Worm (Caenorhabditis elegans) whole organism, late embryonic: ENCODE results near the gene acr-12.
A peak's percentile ranks its signal among the peaks of the same experiment; 100 is the strongest.

Source experiments
- C08G9.2 ChIP-seq: sonication (generic microtip); optimal IDR thresholded peaks from 2 replicates; lab custom pipeline; 2016; ENCODE audit warnings: mild to moderate bottlenecking, missing genetic modification characterization, moderate library complexity, missing compliant biosample characterization
- C38D4.7 ChIP-seq: fragments of 200-800 bp; sonication (Bioruptor generic); optimal IDR thresholded peaks from 2 replicates; lab custom pipeline; 2018; ENCODE audit warnings: mild to moderate bottlenecking, missing genetic modification characterization, moderate library complexity, missing compliant biosample characterization
- K02D7.2 ChIP-seq: sonication (generic microtip); optimal IDR thresholded peaks from 2 replicates; lab custom pipeline; 2017; ENCODE audit warnings: mild to moderate bottlenecking, missing genetic modification characterization, missing compliant biosample characterization
- K09A11.1 ChIP-seq: sonication (generic microtip); optimal IDR thresholded peaks from 2 replicates; lab custom pipeline; 2017; ENCODE audit warnings: antibody characterized with exemption, mild to moderate bottlenecking, missing genetic modification characterization, missing compliant biosample characterization; ENCODE audit not compliant: insufficient read depth
- T23F11.4 ChIP-seq: fragments of 200-800 bp; sonication (Bioruptor generic); optimal IDR thresholded peaks from 2 replicates; lab custom pipeline; 2018; ENCODE audit warnings: mild to moderate bottlenecking, missing genetic modification characterization, missing compliant biosample characterization
- ahr-1 ChIP-seq: sonication (generic microtip); optimal IDR thresholded peaks from 2 replicates; lab custom pipeline; 2016; ENCODE audit warnings: missing genetic modification characterization, missing compliant biosample characterization
- ama-1 ChIP-seq: fragments of 150-350 bp; optimal IDR thresholded peaks from 2 replicates; lab custom pipeline; 2014
- ceh-14 ChIP-seq: sonication (generic microtip); optimal IDR thresholded peaks from 2 replicates; lab custom pipeline; 2016; ENCODE audit warnings: missing genotype, missing genetic modification characterization, missing compliant biosample characterization
- ceh-18 ChIP-seq: sonication (generic microtip); optimal IDR thresholded peaks from 2 replicates; lab custom pipeline; 2016; ENCODE audit warnings: missing genetic modification characterization, missing compliant biosample characterization
- ceh-19 ChIP-seq: fragments of 200-800 bp; sonication (Bioruptor generic); optimal IDR thresholded peaks from 2 replicates; lab custom pipeline; 2018; ENCODE audit warnings: mild to moderate bottlenecking, missing genetic modification characterization, missing compliant biosample characterization
- ceh-2 ChIP-seq: sonication (generic microtip); optimal IDR thresholded peaks from 2 replicates; lab custom pipeline; 2016; ENCODE audit warnings: missing genotype, missing genetic modification characterization, missing compliant biosample characterization
- ceh-31 ChIP-seq: sonication (generic microtip); optimal IDR thresholded peaks from 2 replicates; lab custom pipeline; 2016; ENCODE audit warnings: missing genetic modification characterization, missing compliant biosample characterization
- ceh-34 ChIP-seq: sonication (generic microtip); optimal IDR thresholded peaks from 2 replicates; lab custom pipeline; 2016; ENCODE audit warnings: mild to moderate bottlenecking, missing genetic modification characterization, missing compliant biosample characterization
- ceh-45 ChIP-seq: fragments of 200-800 bp; sonication (Bioruptor generic); IDR thresholded peaks from 2 replicates; pipeline ENCODE4 v1.3.6; 2022; ENCODE audit warnings: missing genetic modification reagents, missing genetic modification characterization, missing compliant biosample characterization
- ceh-48 ChIP-seq: sonication (generic microtip); optimal IDR thresholded peaks from 2 replicates; lab custom pipeline; 2016; ENCODE audit warnings: missing genetic modification characterization, inconsistent platforms, missing compliant biosample characterization
- ceh-6 ChIP-seq: fragments of 200-800 bp; sonication (Bioruptor generic); optimal IDR thresholded peaks from 2 replicates; lab custom pipeline; 2018; ENCODE audit warnings: mild to moderate bottlenecking, missing genetic modification characterization, missing compliant biosample characterization
- ceh-9 ChIP-seq: sonication (generic microtip); optimal IDR thresholded peaks from 2 replicates; lab custom pipeline; 2016; ENCODE audit warnings: mild to moderate bottlenecking, missing genetic modification characterization, inconsistent platforms, missing compliant biosample characterization
- dmd-4 ChIP-seq: sonication (generic microtip); optimal IDR thresholded peaks from 2 replicates; lab custom pipeline; 2016; ENCODE audit warnings: borderline replicate concordance, missing genetic modification characterization, missing compliant biosample characterization
- dve-1 ChIP-seq: sonication (generic microtip); optimal IDR thresholded peaks from 2 replicates; lab custom pipeline; 2017; ENCODE audit warnings: antibody characterized with exemption, mild to moderate bottlenecking, missing genetic modification characterization, missing compliant biosample characterization
- elt-2 ChIP-seq: sonication (generic microtip); optimal IDR thresholded peaks from 2 replicates; lab custom pipeline; 2016; ENCODE audit warnings: missing genetic modification reagents, missing genetic modification characterization, missing compliant biosample characterization
- elt-4 ChIP-seq: sonication (generic microtip); optimal IDR thresholded peaks from 2 replicates; lab custom pipeline; 2016; ENCODE audit warnings: missing genetic modification characterization, missing compliant biosample characterization
- ets-4 ChIP-seq: sonication (generic microtip); optimal IDR thresholded peaks from 2 replicates; lab custom pipeline; 2016; ENCODE audit warnings: missing genetic modification characterization, missing compliant biosample characterization
- fax-1 ChIP-seq: sonication (generic microtip); optimal IDR thresholded peaks from 2 replicates; lab custom pipeline; 2016; ENCODE audit warnings: missing genotype, missing genetic modification characterization, missing compliant biosample characterization
- fkh-10 ChIP-seq: fragments of 150-350 bp; optimal IDR thresholded peaks from 2 replicates; lab custom pipeline; 2014; ENCODE audit warnings: missing biosample characterization, missing genetic modification reagents, missing genetic modification characterization
- fkh-6 ChIP-seq: sonication (generic microtip); optimal IDR thresholded peaks from 2 replicates; lab custom pipeline; 2016; ENCODE audit warnings: missing genetic modification characterization, missing compliant biosample characterization
- hlh-13 ChIP-seq: fragments of 200-800 bp; sonication (Bioruptor generic); optimal IDR thresholded peaks from 2 replicates; lab custom pipeline; 2018; ENCODE audit warnings: mild to moderate bottlenecking, missing genetic modification characterization, missing compliant biosample characterization
- hlh-15 ChIP-seq: sonication (generic microtip); optimal IDR thresholded peaks from 2 replicates; lab custom pipeline; 2016; ENCODE audit warnings: missing genetic modification characterization, missing compliant biosample characterization
- hlh-30 ChIP-seq: sonication (generic microtip); optimal IDR thresholded peaks from 2 replicates; lab custom pipeline; 2017; ENCODE audit warnings: antibody characterized with exemption, missing genetic modification characterization, missing compliant biosample characterization; ENCODE audit not compliant: insufficient read depth
- hlh-6 ChIP-seq: sonication (generic microtip); optimal IDR thresholded peaks from 2 replicates; lab custom pipeline; 2016; ENCODE audit warnings: missing genotype, missing genetic modification characterization, missing compliant biosample characterization
- hlh-8 ChIP-seq: sonication (generic microtip); optimal IDR thresholded peaks from 2 replicates; lab custom pipeline; 2016; ENCODE audit warnings: missing genotype, missing genetic modification characterization, missing compliant biosample characterization
- lin-11 ChIP-seq: fragments of 200-800 bp; sonication (Bioruptor generic); optimal IDR thresholded peaks from 2 replicates; lab custom pipeline; 2018; ENCODE audit warnings: mild to moderate bottlenecking, missing genetic modification characterization, missing compliant biosample characterization
- mec-3 ChIP-seq: sonication (generic microtip); optimal IDR thresholded peaks from 2 replicates; lab custom pipeline; 2016; ENCODE audit warnings: borderline replicate concordance, missing genetic modification characterization, missing compliant biosample characterization
- nfya-1 ChIP-seq: sonication (generic microtip); optimal IDR thresholded peaks from 2 replicates; lab custom pipeline; 2017; ENCODE audit warnings: missing genetic modification characterization, mild to moderate bottlenecking, missing compliant biosample characterization, antibody characterized with exemption, moderate library complexity
- npax-4 ChIP-seq: sonication (generic microtip); optimal IDR thresholded peaks from 2 replicates; lab custom pipeline; 2016; ENCODE audit warnings: missing genetic modification characterization, missing compliant biosample characterization
- odd-2 ChIP-seq: sonication (generic microtip); optimal IDR thresholded peaks from 2 replicates; lab custom pipeline; 2017; ENCODE audit warnings: antibody characterized with exemption, mild to moderate bottlenecking, missing genetic modification characterization, missing compliant biosample characterization
- pag-3 ChIP-seq: sonication (generic microtip); optimal IDR thresholded peaks from 2 replicates; lab custom pipeline; 2016; ENCODE audit warnings: missing compliant biosample characterization, missing genetic modification characterization, borderline replicate concordance
- pat-9 ChIP-seq: fragments of 200-800 bp; sonication (Bioruptor generic); optimal IDR thresholded peaks from 2 replicates; lab custom pipeline; 2018; ENCODE audit warnings: mild to moderate bottlenecking, missing genetic modification characterization, moderate library complexity, missing compliant biosample characterization
- pha-4 ChIP-seq: fragments of 150-350 bp; optimal IDR thresholded peaks from 2 replicates; lab custom pipeline; 2018; ENCODE audit warnings: missing biosample characterization, missing genetic modification reagents, missing genetic modification characterization
- rnt-1 ChIP-seq: sonication (generic microtip); optimal IDR thresholded peaks from 2 replicates; lab custom pipeline; 2016; ENCODE audit warnings: missing genetic modification characterization, missing compliant biosample characterization
- sdc-2 ChIP-seq: sonication (generic microtip); optimal IDR thresholded peaks from 2 replicates; lab custom pipeline; 2016; ENCODE audit warnings: missing genotype, missing genetic modification characterization, missing compliant biosample characterization
- sox-2 ChIP-seq: fragments of 200-800 bp; sonication (Bioruptor generic); IDR thresholded peaks from 2 replicates; pipeline ENCODE4 v1.3.6; 2022; ENCODE audit warnings: missing genetic modification reagents, missing genetic modification characterization, missing compliant biosample characterization
- sox-4 ChIP-seq: sonication (generic microtip); optimal IDR thresholded peaks from 2 replicates; lab custom pipeline; 2017; ENCODE audit warnings: mild to moderate bottlenecking, missing genetic modification characterization, inconsistent platforms, missing compliant biosample characterization
- tbx-2 ChIP-seq: sonication (generic microtip); optimal IDR thresholded peaks from 2 replicates; lab custom pipeline; 2016; ENCODE audit warnings: missing genetic modification characterization, missing compliant biosample characterization
- tbx-7 ChIP-seq: sonication (generic microtip); optimal IDR thresholded peaks from 2 replicates; lab custom pipeline; 2016; ENCODE audit warnings: missing genotype, missing genetic modification characterization, missing compliant biosample characterization
- unc-42 ChIP-seq: sonication (generic microtip); optimal IDR thresholded peaks from 2 replicates; lab custom pipeline; 2016; ENCODE audit warnings: missing genotype, missing genetic modification characterization, missing compliant biosample characterization
- unc-55 ChIP-seq: sonication (generic microtip); optimal IDR thresholded peaks from 2 replicates; lab custom pipeline; 2017; ENCODE audit warnings: missing biosample characterization, missing genetic modification reagents, missing genetic modification characterization
- ztf-16 ChIP-seq: sonication (generic microtip); optimal IDR thresholded peaks from 2 replicates; lab custom pipeline; 2017; ENCODE audit warnings: missing genetic modification characterization, missing compliant biosample characterization

acr-12 gene

DNA sequence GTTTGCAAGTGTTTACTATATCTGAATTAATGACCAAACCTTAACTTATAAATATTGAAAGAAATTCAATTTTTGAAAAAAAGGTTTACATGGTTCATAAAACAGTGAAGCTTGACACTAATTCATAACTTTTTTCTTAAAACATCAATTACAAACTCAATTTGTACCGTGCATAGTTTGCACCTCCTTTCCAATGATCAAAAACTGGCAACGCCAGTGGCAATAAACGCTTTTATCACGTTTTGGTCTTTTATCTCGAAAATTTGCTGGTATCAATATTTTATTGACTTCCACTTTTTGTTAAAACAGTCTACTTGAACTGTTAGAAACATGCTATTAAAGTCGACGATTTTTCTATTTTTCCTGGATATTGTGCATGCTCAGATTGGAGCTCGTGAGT is 45.8 kb downstream of the acr-12 start, which contains the start of gene F54B11.11:
Gene F54B11.11 (plus strand): TSS at position 301 of the 400 bp plus-strand sequence.
- TF ChIP-seq unc-42: no peak

DNA sequence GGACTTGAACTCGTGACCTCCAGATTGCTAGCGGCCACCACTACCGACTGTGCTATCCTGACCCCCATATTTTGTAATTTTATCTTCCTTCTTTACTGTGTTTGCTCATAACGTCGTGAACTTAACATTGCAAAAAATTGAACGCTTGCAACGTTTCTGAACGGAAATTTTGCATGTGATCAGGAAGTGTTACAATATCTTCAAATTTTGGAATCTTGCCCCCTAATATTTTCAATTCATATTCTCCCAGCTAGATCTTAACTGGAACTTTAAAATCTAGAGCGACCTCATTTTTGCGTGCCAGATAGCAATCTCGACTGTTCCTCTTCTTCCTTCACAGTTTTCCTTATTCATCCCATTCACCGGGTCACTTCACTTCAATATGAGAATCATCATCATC is 49.2 kb downstream of the acr-12 start, which contains the start of gene F54B11.10:
Gene F54B11.10 (plus strand): TSS at position 301 of the 400 bp plus-strand sequence.
- TF ChIP-seq hlh-30 (no peak), T23F11.4 (no peak), dmd-4 (tag; lab: Kevin White, UChicago) (no peak), odd-2 (tag; lab: Kevin White, UChicago) (no peak), elt-2 (tag; lab: Kevin White, UChicago) (no peak), tbx-2 (tag; lab: Kevin White, UChicago) (no peak), ceh-2 (tag; lab: Kevin White, UChicago) (no peak), hlh-6 (no peak), unc-55 (GFP tag; lab: Kevin White, UChicago) (no peak), fax-1 (tag; lab: Kevin White, UChicago) (no peak), ama-1 (no peak), elt-4 (no peak), ceh-9 (tag; lab: Kevin White, UChicago) (no peak), rnt-1 (tag; lab: Kevin White, UChicago) (no peak)

DNA sequence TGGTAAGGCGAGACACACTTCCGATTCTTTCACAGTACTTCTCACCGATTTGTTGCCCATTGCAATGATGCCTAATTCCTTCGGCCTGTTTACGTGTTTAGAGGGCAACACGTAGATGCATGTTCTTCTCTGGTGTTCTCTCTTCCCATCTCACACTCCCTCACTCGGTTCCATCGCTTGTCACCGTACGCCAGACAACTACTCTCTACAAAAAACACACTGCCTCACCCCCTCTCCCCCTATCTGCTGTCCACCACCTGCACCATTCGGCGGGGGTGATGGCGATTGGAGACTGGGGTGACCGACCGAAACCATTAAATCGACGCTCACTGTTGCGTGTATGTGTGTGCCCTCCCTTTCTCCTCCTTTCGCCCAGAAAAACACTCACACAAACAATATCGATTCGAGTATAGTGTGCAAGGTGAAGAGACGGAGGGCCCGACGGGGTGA is 51.3 kb downstream of the acr-12 start:
- TF ChIP-seq ceh-14 (tag; lab: Kevin White, UChicago) (peak; percentile 2), npax-4 (tag; lab: Kevin White, UChicago) (no peak), ceh-6 (peak; percentile 44), dmd-4 (tag; lab: Kevin White, UChicago) (no peak), odd-2 (tag; lab: Kevin White, UChicago) (no peak), hlh-30 (peak; percentile 46), sox-2 (GFP tag; lab: Robert Waterston, UW) (no peak; the same call in 1 of the 2 replicates), pag-3 (tag; lab: Kevin White, UChicago) (no peak), elt-2 (tag; lab: Kevin White, UChicago) (peak; percentile 20), pat-9 (tag; lab: Kevin White, UChicago) (no peak), ets-4 (tag; lab: Kevin White, UChicago) (no peak), K02D7.2 (tag; lab: Kevin White, UChicago) (no peak), sdc-2 (tag; lab: Kevin White, UChicago) (peak; percentile 82), ceh-45 (GFP tag; lab: Robert Waterston, UW) (no peak), ceh-19 (GFP tag; lab: Kevin White, UChicago) (no peak), fax-1 (tag; lab: Kevin White, UChicago) (no peak), ama-1 (no peak), ceh-34 (peak; percentile 43), pha-4 (tag; lab: Kevin White, UChicago) (no peak), elt-4 (no peak), hlh-6 (peak; percentile 70), ahr-1 (tag; lab: Kevin White, UChicago) (no peak), ceh-9 (tag; lab: Kevin White, UChicago) (no peak), ceh-31 (peak; percentile 73), fkh-10 (GFP tag; lab: Kevin White, UChicago) (no peak), ztf-16 (tag; lab: Kevin White, UChicago) (no peak), unc-55 (GFP tag; lab: Kevin White, UChicago) (no peak), ceh-48 (tag; lab: Kevin White, UChicago) (peak; percentile 55), ceh-18 (tag; lab: Kevin White, UChicago) (peak; percentile 61), mec-3 (no peak), C08G9.2 (tag; lab: Kevin White, UChicago) (peak; percentile 27), hlh-13 (no peak), sox-4 (tag; lab: Kevin White, UChicago) (peak; percentile 25), hlh-8 (tag; lab: Kevin White, UChicago) (peak; percentile 47), fkh-6 (tag; lab: Kevin White, UChicago) (no peak), K09A11.1 (tag; lab: Kevin White, UChicago) (no peak), hlh-15 (tag; lab: Kevin White, UChicago) (no peak), nfya-1 (tag; lab: Kevin White, UChicago) (peak; percentile 70), lin-11 (tag; lab: Kevin White, UChicago) (no peak), C38D4.7 (GFP tag; lab: Kevin White, UChicago) (no peak), tbx-7 (no peak), dve-1 (tag; lab: Kevin White, UChicago) (no peak), ceh-2 (tag; lab: Kevin White, UChicago) (peak; percentile 37)
